Worm (Caenorhabditis elegans) whole organism, L4 larva: ENCODE results near the gene sto-2.

Experiments
- F44E2.7 ChIP-seq: fragments of 200-800 bp; sonication (Bioruptor generic); IDR thresholded peaks from 2 replicates; pipeline ENCODE4 v2.1.2; 2022; ENCODE audit warnings: missing genetic modification characterization, missing compliant biosample characterization
- F49E8.2 ChIP-seq: sonication (generic microtip); optimal IDR thresholded peaks from 2 replicates; lab custom pipeline; 2016; ENCODE audit warnings: missing compliant biosample characterization, mild to moderate bottlenecking, missing genetic modification characterization, borderline replicate concordance
- R02D3.7 ChIP-seq: fragments of 150-350 bp; sonication (generic microtip); optimal IDR thresholded peaks from 3 replicates; lab custom pipeline; 2014; ENCODE audit warnings: missing biosample characterization, missing genetic modification characterization
- T26A8.4 ChIP-seq: fragments of 200-800 bp; sonication (Bioruptor generic); IDR thresholded peaks from 2 replicates; pipeline ENCODE4 v1.3.6; 2022; ENCODE audit warnings: missing genetic modification characterization, missing compliant biosample characterization
- aha-1 ChIP-seq: fragments of 150-350 bp; peaks from one replicate; lab custom pipeline; 2014; ENCODE audit warnings: missing biosample characterization, missing genetic modification characterization
- ceh-44 ChIP-seq: fragments of 200-800 bp; sonication (Bioruptor generic); IDR thresholded peaks from 2 replicates; pipeline ENCODE4 v1.3.6; 2022; ENCODE audit warnings: missing genetic modification reagents, missing genetic modification characterization, missing compliant biosample characterization
- ceh-82 ChIP-seq: sonication (generic microtip); optimal IDR thresholded peaks from 2 replicates; lab custom pipeline; 2017; ENCODE audit warnings: missing biosample characterization, missing genetic modification characterization
- ctbp-1 ChIP-seq: fragments of 200-800 bp; sonication (Bioruptor generic); IDR thresholded peaks from 2 replicates; pipeline ENCODE4 v1.3.6; 2022; ENCODE audit warnings: missing genetic modification reagents, missing genetic modification characterization, missing compliant biosample characterization
- daf-8 ChIP-seq: fragments of 200-800 bp; sonication (Bioruptor generic); IDR thresholded peaks from 2 replicates; pipeline ENCODE4 v1.3.6; 2022; ENCODE audit warnings: missing genetic modification characterization, missing compliant biosample characterization
- dmd-6 ChIP-seq: fragments of 200-800 bp; sonication (Bioruptor generic); IDR thresholded peaks from 2 replicates; pipeline ENCODE4 v1.3.6; 2022; ENCODE audit warnings: missing genetic modification reagents, missing genetic modification characterization, missing compliant biosample characterization
- duxl-1 ChIP-seq: sonication (generic microtip); optimal IDR thresholded peaks from 2 replicates; lab custom pipeline; 2016; ENCODE audit warnings: mild to moderate bottlenecking, missing genetic modification characterization, moderate library complexity, missing compliant biosample characterization; ENCODE audit not compliant: poor library complexity
- dve-1 ChIP-seq: sonication (generic microtip); optimal IDR thresholded peaks from 2 replicates; lab custom pipeline; 2017; ENCODE audit warnings: antibody characterized with exemption, mild to moderate bottlenecking, missing genetic modification characterization, missing compliant biosample characterization; ENCODE audit not compliant: insufficient read depth
- egl-27 ChIP-seq: sonication (generic microtip); optimal IDR thresholded peaks from 3 replicates; lab custom pipeline; 2017; ENCODE audit warnings: missing biosample characterization, missing genetic modification reagents, missing genetic modification characterization
- fkh-10 ChIP-seq: fragments of 150-350 bp; optimal IDR thresholded peaks from 2 replicates; lab custom pipeline; 2014; ENCODE audit warnings: missing biosample characterization, missing genetic modification reagents, missing genetic modification characterization
- hlh-11 ChIP-seq: fragments of 200-800 bp; sonication (Bioruptor generic); optimal IDR thresholded peaks from 2 replicates; lab custom pipeline; 2018; ENCODE audit warnings: mild to moderate bottlenecking, missing genetic modification characterization, missing compliant biosample characterization
- hlh-30 ChIP-seq: sonication (generic microtip); optimal IDR thresholded peaks from 2 replicates; lab custom pipeline; 2017; ENCODE audit warnings: antibody characterized with exemption, mild to moderate bottlenecking, missing genetic modification characterization, missing compliant biosample characterization; ENCODE audit not compliant: insufficient read depth
- hmg-1.1 ChIP-seq: fragments of 200-800 bp; sonication (Bioruptor generic); IDR thresholded peaks from 2 replicates; pipeline ENCODE4 v1.3.6; 2022; ENCODE audit warnings: missing genetic modification reagents, missing genetic modification characterization, missing compliant biosample characterization
- lin-1 ChIP-seq: fragments of 200-800 bp; sonication (Bioruptor generic); IDR thresholded peaks from 2 replicates; pipeline ENCODE4 v1.3.6; 2022; ENCODE audit warnings: missing genetic modification reagents, missing genetic modification characterization, missing compliant biosample characterization
- lin-13 ChIP-seq: fragments of 150-350 bp; optimal IDR thresholded peaks from 2 replicates; lab custom pipeline; 2014; ENCODE audit warnings: missing biosample characterization, missing genetic modification reagents, missing genetic modification characterization
- lin-15B ChIP-seq: fragments of 150-350 bp; sonication (generic microtip); optimal IDR thresholded peaks from 3 replicates; lab custom pipeline; 2014; ENCODE audit warnings: missing biosample characterization, missing genetic modification characterization
- lin-38 ChIP-seq: fragments of 200-800 bp; sonication (Bioruptor generic); IDR thresholded peaks from 2 replicates; pipeline ENCODE4 v1.3.6; 2022; ENCODE audit warnings: missing genetic modification reagents, missing genetic modification characterization, missing compliant biosample characterization
- lir-3 ChIP-seq: sonication (generic microtip); optimal IDR thresholded peaks from 2 replicates; lab custom pipeline; 2016; ENCODE audit warnings: mild to moderate bottlenecking, missing genetic modification characterization, missing compliant biosample characterization
- madf-5 ChIP-seq, 2 experiments: fragments of 200-800 bp; sonication (Bioruptor generic); IDR thresholded peaks; 2 replicates each; pipeline ENCODE4 v1.3.6; 2022; ENCODE audit warnings: missing compliant biosample characterization in 2 of 2, missing genetic modification characterization in 2 of 2
- madf-9 ChIP-seq: fragments of 200-800 bp; sonication (Bioruptor generic); conservative IDR thresholded peaks from 2 replicates; pipeline ENCODE4 v1.3.6; 2022; ENCODE audit warnings: missing genetic modification reagents, missing genetic modification characterization, missing compliant biosample characterization
- mdl-1 ChIP-seq, 2 experiments: fragments of 150-350 bp in 1 of 2; sonication (generic microtip) in 1 of 2; optimal IDR thresholded peaks; 2 replicates each; lab custom pipeline; 2014 to 2017; ENCODE audit warnings: missing biosample characterization in 2 of 2, missing genetic modification characterization in 2 of 2
- mxl-3 ChIP-seq: fragments of 200-800 bp; sonication (Bioruptor generic); optimal IDR thresholded peaks from 2 replicates; lab custom pipeline; 2018; ENCODE audit warnings: mild to moderate bottlenecking, missing genetic modification characterization, missing compliant biosample characterization
- nhr-10 ChIP-seq: fragments of 150-350 bp; optimal IDR thresholded peaks from 2 replicates; lab custom pipeline; 2014; ENCODE audit warnings: missing biosample characterization, missing genetic modification characterization
- nhr-28 ChIP-seq: fragments of 150-350 bp; optimal IDR thresholded peaks from 2 replicates; lab custom pipeline; 2014; ENCODE audit warnings: missing biosample characterization, missing genetic modification characterization
- nhr-41 ChIP-seq: fragments of 200-800 bp; sonication (Bioruptor generic); IDR thresholded peaks from 2 replicates; pipeline ENCODE4 v1.3.6; 2022; ENCODE audit warnings: missing genetic modification reagents, missing genetic modification characterization, missing compliant biosample characterization
- nhr-48 ChIP-seq: sonication (generic microtip); optimal IDR thresholded peaks from 2 replicates; lab custom pipeline; 2016; ENCODE audit warnings: mild to moderate bottlenecking, missing genetic modification characterization, missing compliant biosample characterization
- nhr-6 ChIP-seq: fragments of 150-350 bp; optimal IDR thresholded peaks from 2 replicates; lab custom pipeline; 2014; ENCODE audit warnings: missing biosample characterization, missing genetic modification characterization
- nhr-77 ChIP-seq: fragments of 150-350 bp; optimal IDR thresholded peaks from 2 replicates; lab custom pipeline; 2014; ENCODE audit warnings: missing biosample characterization, missing genetic modification characterization
- pha-4 ChIP-seq, 2 experiments: fragments of 150-350 bp in 1 of 2; fragments of 200-800 bp in 1 of 2; sonication (Bioruptor generic) in 1 of 2; IDR thresholded peaks in 1 of 2; optimal IDR thresholded peaks in 1 of 2; 2 replicates each; pipeline versions ENCODE4 v1.3.6 to Lab custom; 2014 to 2022; ENCODE audit warnings: missing genetic modification characterization in 2 of 2, missing genetic modification reagents in 2 of 2, missing biosample characterization in 1 of 2, missing compliant biosample characterization in 1 of 2
- php-3 ChIP-seq: fragments of 200-800 bp; sonication (Bioruptor generic); IDR thresholded peaks from 2 replicates; pipeline ENCODE4 v1.3.6; 2022; ENCODE audit warnings: missing genetic modification reagents, missing genetic modification characterization, missing compliant biosample characterization
- set-16 ChIP-seq: fragments of 200-800 bp; sonication (Bioruptor generic); IDR thresholded peaks from 2 replicates; pipeline ENCODE4 v1.3.6; 2022; ENCODE audit warnings: missing genetic modification reagents, missing genetic modification characterization, missing compliant biosample characterization
- snpc-4 ChIP-seq: fragments of 150-350 bp; optimal IDR thresholded peaks from 2 replicates; lab custom pipeline; 2014; ENCODE audit warnings: missing biosample characterization, missing genetic modification characterization
- spr-1 ChIP-seq: sonication (generic microtip); optimal IDR thresholded peaks from 2 replicates; lab custom pipeline; 2016; ENCODE audit warnings: mild to moderate bottlenecking, missing genetic modification characterization, missing compliant biosample characterization
- unc-130 ChIP-seq: sonication (generic microtip); optimal IDR thresholded peaks from 2 replicates; lab custom pipeline; 2016; ENCODE audit warnings: missing genetic modification reagents, missing genetic modification characterization, missing compliant biosample characterization
- unc-62 ChIP-seq, 3 experiments: fragments of 150-350 bp in 1 of 3; sonication (generic microtip); optimal IDR thresholded peaks in 2 of 3; peaks in 1 of 3; 1 replicate in 1 of 3; 2 replicates in 2 of 3; lab custom pipeline; 2014 to 2017; ENCODE audit warnings: missing biosample characterization in 3 of 3, missing genetic modification characterization in 3 of 3, missing genetic modification reagents in 3 of 3, missing genotype in 1 of 3
- ztf-11 ChIP-seq: fragments of 150-350 bp; optimal IDR thresholded peaks from 2 replicates; lab custom pipeline; 2014; ENCODE audit warnings: missing biosample characterization, missing genetic modification characterization

The sto-2 gene

ce11 chrX:5342007-5342406 is 18.8 kb upstream of the sto-2 start, which contains the start of gene C26B9.7:
Gene C26B9.7, plus strand, starts transcription at chrX:5342307.
- TF ChIP-seq snpc-4 (tag; lab: Kevin White, UChicago), result no peak
- no peak for TF ChIP-seq php-3 (GFP tag; lab: Robert Waterston, UW)
- TF ChIP-seq duxl-1, result no peak
- TF ChIP-seq unc-62 (GFP tag; optimal IDR thresholded peaks at IDR 0.05 in 1 of 2; lab: Kevin White, UChicago), result peak in 1 of 2 experiments; percentile 58
- TF ChIP-seq unc-62 (tag; optimal IDR thresholded peaks at IDR 0.05; lab: Kevin White, UChicago), result no peak
- TF ChIP-seq F49E8.2 (tag; lab: Kevin White, UChicago), result no peak
- TF ChIP-seq egl-27 (tag; lab: Kevin White, UChicago), result no peak
- no peak for TF ChIP-seq ceh-82 (tag; lab: Kevin White, UChicago)

ce11 chrX:5339889-5340288 is 16.7 kb upstream of the sto-2 start, which contains the start of gene C26B9.2:
Gene C26B9.2, plus strand, starts transcription at chrX:5340189.
- TF ChIP-seq ceh-44, result no peak
- TF ChIP-seq daf-8 (GFP tag; lab: Robert Waterston, UW), result no peak
- TF ChIP-seq nhr-41, result no peak
- no peak for TF ChIP-seq dmd-6 (GFP tag; lab: Robert Waterston, UW)
- TF ChIP-seq unc-62 (GFP tag; optimal IDR thresholded peaks at IDR 0.05 in 1 of 2; lab: Kevin White, UChicago), result no peak
- TF ChIP-seq unc-62 (tag; optimal IDR thresholded peaks at IDR 0.05; lab: Kevin White, UChicago), result no peak
- no peak for TF ChIP-seq dve-1 (tag; lab: Kevin White, UChicago)
- TF ChIP-seq hmg-1.1, result no peak

DNA sequence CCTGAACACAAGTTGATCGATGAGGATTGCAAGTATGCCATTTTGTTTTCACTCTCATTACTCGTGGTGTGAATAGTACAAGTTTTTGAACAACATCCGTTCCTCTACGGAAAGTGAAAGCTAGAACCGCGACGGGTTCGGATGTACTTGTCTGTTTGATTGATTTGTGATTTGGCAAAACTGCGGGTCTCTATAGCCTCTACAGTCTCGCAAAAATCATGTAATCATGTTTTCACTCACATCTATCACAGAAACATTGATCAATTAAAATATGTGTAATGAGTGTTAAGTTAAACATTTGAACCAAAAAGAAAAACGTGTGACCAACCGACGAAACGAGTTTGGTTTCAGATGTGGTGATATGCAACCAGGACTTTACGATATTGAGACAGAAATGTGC is 16.2 kb upstream of the sto-2 start:
- peak; percentile 12 for TF ChIP-seq nhr-28 (tag; lab: Kevin White, UChicago)
- TF ChIP-seq F49E8.2 (tag; lab: Kevin White, UChicago), result no peak
- no peak for TF ChIP-seq lin-15B (tag; lab: Kevin White, UChicago)
- peak; percentile 48 for TF ChIP-seq nhr-48 (tag; lab: Kevin White, UChicago)
- peak; percentile 90 for TF ChIP-seq aha-1 (tag; lab: Kevin White, UChicago)
- peak; percentile 0 for TF ChIP-seq mxl-3
- no peak for TF ChIP-seq F44E2.7 (GFP tag; lab: Robert Waterston, UW)
- no peak for TF ChIP-seq spr-1 (tag; lab: Kevin White, UChicago)
- TF ChIP-seq unc-62 (GFP tag; optimal IDR thresholded peaks at IDR 0.05 in 1 of 2; lab: Kevin White, UChicago), result peak in 1 of 2 experiments; percentile 78
- no peak for TF ChIP-seq unc-62 (tag; optimal IDR thresholded peaks at IDR 0.05; lab: Kevin White, UChicago)
- TF ChIP-seq hlh-30, result peak; percentile 24
- peak in 1 of 2 experiments; percentile 71 for TF ChIP-seq mdl-1 (tag; optimal IDR thresholded peaks at IDR 0.05; lab: Kevin White, UChicago)
- peak; percentile 27 for TF ChIP-seq hlh-11
- TF ChIP-seq nhr-10 (tag; lab: Kevin White, UChicago), result no peak

- TF ChIP-seq mxl-3, result peak; percentile 68
- TF ChIP-seq ztf-11 (tag; lab: Kevin White, UChicago), result no peak
- TF ChIP-seq nhr-28 (tag; lab: Kevin White, UChicago), result peak; percentile 8
- TF ChIP-seq mdl-1 (tag; optimal IDR thresholded peaks at IDR 0.05; lab: Kevin White, UChicago), result peak in 1 of 2 experiments; percentile 36
- TF ChIP-seq spr-1 (tag; lab: Kevin White, UChicago), result peak; percentile 7
- TF ChIP-seq hlh-11, result peak; percentile 41
Observed at ce11 chrX:5337959-5338358, 14.8 kb upstream of the sto-2 start, which contains the start of gene C26B9.3. Gene C26B9.3, plus strand, starts transcription at chrX:5338301.

DNA sequence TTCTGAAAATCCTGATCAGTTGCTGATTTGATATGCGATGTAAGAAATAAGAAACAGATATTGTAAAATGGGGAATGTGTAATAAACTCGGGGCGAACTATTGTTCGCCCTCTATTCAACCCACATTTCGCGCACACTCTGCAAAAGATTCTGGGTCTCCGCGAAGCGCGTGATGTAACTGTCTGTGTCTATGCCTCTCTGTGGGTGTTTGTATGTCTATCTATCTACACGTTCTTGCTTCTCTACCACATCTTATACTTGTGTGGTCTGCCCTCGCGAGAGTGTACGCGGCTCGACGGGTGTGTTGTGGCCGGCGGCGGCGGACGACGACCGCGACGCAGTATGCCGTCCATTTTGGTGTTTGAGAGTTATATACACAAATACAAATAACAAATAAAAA is 13.3 kb upstream of the sto-2 start:
- TF ChIP-seq nhr-77 (tag; lab: Kevin White, UChicago), result peak; percentile 61
- peak; percentile 30 for TF ChIP-seq duxl-1
- TF ChIP-seq R02D3.7 (tag; lab: Kevin White, UChicago), result no peak
- TF ChIP-seq unc-130 (GFP tag; lab: Kevin White, UChicago), result no peak
- TF ChIP-seq lin-1 (GFP tag; lab: Robert Waterston, UW), result peak; percentile 62; the same call in 1 of the 2 replicates
- TF ChIP-seq lin-38 (GFP tag; lab: Robert Waterston, UW), result no peak
- TF ChIP-seq madf-9, result peak; percentile 37; the same call in 1 of the 2 replicates
- peak; percentile 48; the same call in 1 of the 2 replicates for TF ChIP-seq ctbp-1 (GFP tag; lab: Robert Waterston, UW)
- peak; percentile 95 for TF ChIP-seq hlh-30
- TF ChIP-seq lir-3 (tag; lab: Kevin White, UChicago), result no peak
- TF ChIP-seq ceh-44, result no peak
- peak; percentile 21 for TF ChIP-seq spr-1 (tag; lab: Kevin White, UChicago)
- TF ChIP-seq pha-4 (GFP tag; IDR thresholded peaks at IDR 0.05; lab: Robert Waterston, UW), result no peak
- no peak for TF ChIP-seq pha-4 (tag; optimal IDR thresholded peaks at IDR 0.05; lab: Kevin White, UChicago)
- TF ChIP-seq F49E8.2 (tag; lab: Kevin White, UChicago), result no peak
- TF ChIP-seq lin-13, result no peak
- TF ChIP-seq unc-62 (GFP tag; optimal IDR thresholded peaks at IDR 0.05 in 1 of 2; lab: Kevin White, UChicago), result peak in 1 of 2 experiments; percentile 95
- TF ChIP-seq unc-62 (tag; optimal IDR thresholded peaks at IDR 0.05; lab: Kevin White, UChicago), result no peak
- no peak for TF ChIP-seq set-16
- TF ChIP-seq madf-5 (GFP tag; IDR thresholded peaks at IDR 0.05; lab: Robert Waterston, UW), result no peak
- peak; percentile 10 for TF ChIP-seq fkh-10 (GFP tag; lab: Kevin White, UChicago)
- TF ChIP-seq nhr-6 (tag; lab: Kevin White, UChicago), result no peak
- peak; percentile 59 for TF ChIP-seq T26A8.4
